Worm (Caenorhabditis elegans) whole organism, L4 larva: ENCODE data around the gene C55A6.1.

Experiments used
- D1046.2 ChIP-seq: fragments of 200-800 bp; sonication (Bioruptor generic); IDR thresholded peaks from 2 replicates; pipeline ENCODE4 v1.3.6; 2022; ENCODE audit warnings: missing genetic modification characterization, missing compliant biosample characterization
- F26F4.8 ChIP-seq: fragments of 200-800 bp; sonication (Bioruptor generic); conservative IDR thresholded peaks from 2 replicates; pipeline ENCODE4 v1.3.6; 2022; ENCODE audit warnings: missing genetic modification characterization, missing compliant biosample characterization
- Y75B8A.6 ChIP-seq: fragments of 200-800 bp; sonication (Bioruptor generic); IDR thresholded peaks from 2 replicates; pipeline ENCODE4 v1.3.6; 2022; ENCODE audit warnings: missing genetic modification reagents, missing genetic modification characterization, missing compliant biosample characterization
- aha-1 ChIP-seq: fragments of 150-350 bp; peaks from one replicate; lab custom pipeline; 2014; ENCODE audit warnings: missing biosample characterization, missing genetic modification characterization
- ama-1 ChIP-seq: fragments of 150-350 bp; optimal IDR thresholded peaks from 2 replicates; lab custom pipeline; 2014; ENCODE audit warnings: inconsistent platforms, mixed read lengths
- arid-1 ChIP-seq: fragments of 200-800 bp; sonication (Bioruptor generic); conservative IDR thresholded peaks from 2 replicates; pipeline ENCODE4 v1.3.6; 2022; ENCODE audit warnings: missing genetic modification reagents, missing genetic modification characterization, missing compliant biosample characterization
- attf-4 ChIP-seq: sonication (generic microtip); optimal IDR thresholded peaks from 3 replicates; lab custom pipeline; 2017; ENCODE audit warnings: missing biosample characterization, missing genetic modification characterization
- ceh-32 ChIP-seq: sonication (generic microtip); optimal IDR thresholded peaks from 2 replicates; lab custom pipeline; 2016; ENCODE audit warnings: mild to moderate bottlenecking, missing genetic modification characterization, missing compliant biosample characterization; ENCODE audit not compliant: poor library complexity
- ceh-44 ChIP-seq: fragments of 200-800 bp; sonication (Bioruptor generic); IDR thresholded peaks from 2 replicates; pipeline ENCODE4 v1.3.6; 2022; ENCODE audit warnings: missing genetic modification reagents, missing genetic modification characterization, missing compliant biosample characterization
- cey-2 ChIP-seq: sonication (generic microtip); optimal IDR thresholded peaks from 3 replicates; lab custom pipeline; 2017; ENCODE audit warnings: missing genetic modification characterization, mild to moderate bottlenecking, missing compliant biosample characterization, antibody characterized with exemption, borderline replicate concordance; ENCODE audit not compliant: insufficient read depth
- daf-16 ChIP-seq, 3 experiments: sonication (generic microtip); optimal IDR thresholded peaks; 2 replicates each; lab custom pipeline; 2016 to 2017; ENCODE audit warnings: missing genetic modification characterization in 3 of 3, missing genetic modification reagents in 3 of 3, mild to moderate bottlenecking in 2 of 3, missing compliant biosample characterization in 2 of 3, missing biosample characterization in 1 of 3, moderate library complexity in 1 of 3
- daf-8 ChIP-seq: fragments of 200-800 bp; sonication (Bioruptor generic); IDR thresholded peaks from 2 replicates; pipeline ENCODE4 v1.3.6; 2022; ENCODE audit warnings: missing genetic modification characterization, missing compliant biosample characterization
- dve-1 ChIP-seq: sonication (generic microtip); optimal IDR thresholded peaks from 2 replicates; lab custom pipeline; 2017; ENCODE audit warnings: antibody characterized with exemption, mild to moderate bottlenecking, missing genetic modification characterization, missing compliant biosample characterization; ENCODE audit not compliant: insufficient read depth
- hif-1 ChIP-seq, 2 experiments: sonication (generic microtip); optimal IDR thresholded peaks; 2 replicates each; lab custom pipeline; 2016 to 2017; ENCODE audit warnings: missing compliant biosample characterization in 2 of 2, missing genetic modification characterization in 2 of 2, missing genetic modification reagents in 2 of 2, missing genotype in 2 of 2, mild to moderate bottlenecking in 1 of 2
- hlh-11 ChIP-seq: fragments of 200-800 bp; sonication (Bioruptor generic); optimal IDR thresholded peaks from 2 replicates; lab custom pipeline; 2018; ENCODE audit warnings: mild to moderate bottlenecking, missing genetic modification characterization, missing compliant biosample characterization
- hlh-30 ChIP-seq: sonication (generic microtip); optimal IDR thresholded peaks from 2 replicates; lab custom pipeline; 2017; ENCODE audit warnings: antibody characterized with exemption, mild to moderate bottlenecking, missing genetic modification characterization, missing compliant biosample characterization; ENCODE audit not compliant: insufficient read depth
- hmg-1.1 ChIP-seq: fragments of 200-800 bp; sonication (Bioruptor generic); IDR thresholded peaks from 2 replicates; pipeline ENCODE4 v1.3.6; 2022; ENCODE audit warnings: missing genetic modification reagents, missing genetic modification characterization, missing compliant biosample characterization
- lim-7 ChIP-seq: fragments of 200-800 bp; sonication (Bioruptor generic); IDR thresholded peaks from 2 replicates; pipeline ENCODE4 v1.3.6; 2022; ENCODE audit warnings: missing genetic modification characterization, missing compliant biosample characterization
- lin-29 ChIP-seq: fragments of 200-800 bp; sonication (Bioruptor generic); IDR thresholded peaks from 2 replicates; pipeline ENCODE4 v1.3.6; 2022; ENCODE audit warnings: missing genetic modification reagents, missing genetic modification characterization, missing compliant biosample characterization
- lin-38 ChIP-seq: fragments of 200-800 bp; sonication (Bioruptor generic); IDR thresholded peaks from 2 replicates; pipeline ENCODE4 v1.3.6; 2022; ENCODE audit warnings: missing genetic modification reagents, missing genetic modification characterization, missing compliant biosample characterization
- lin-39 ChIP-seq: fragments of 150-350 bp; optimal IDR thresholded peaks from 2 replicates; lab custom pipeline; 2014; ENCODE audit warnings: missing biosample characterization, missing genetic modification reagents, missing genetic modification characterization
- lsy-2 ChIP-seq, 2 experiments: fragments of 150-350 bp in 1 of 2; sonication (generic microtip) in 1 of 2; optimal IDR thresholded peaks; 2 replicates each; lab custom pipeline; 2014 to 2017; ENCODE audit warnings: missing biosample characterization in 2 of 2, missing genetic modification characterization in 2 of 2
- madf-5 ChIP-seq, 2 experiments: fragments of 200-800 bp; sonication (Bioruptor generic); IDR thresholded peaks; 2 replicates each; pipeline ENCODE4 v1.3.6; 2022; ENCODE audit warnings: missing compliant biosample characterization in 2 of 2, missing genetic modification characterization in 2 of 2
- mdl-1 ChIP-seq, 2 experiments: fragments of 150-350 bp in 1 of 2; sonication (generic microtip) in 1 of 2; optimal IDR thresholded peaks; 2 replicates each; lab custom pipeline; 2014 to 2017; ENCODE audit warnings: missing biosample characterization in 2 of 2, missing genetic modification characterization in 2 of 2
- mdt-29 ChIP-seq: fragments of 200-800 bp; sonication (Bioruptor generic); IDR thresholded peaks from 2 replicates; pipeline ENCODE4 v1.3.6; 2022; ENCODE audit warnings: missing genetic modification reagents, missing genetic modification characterization, missing compliant biosample characterization
- mep-1 ChIP-seq: fragments of 150-350 bp; sonication (generic microtip); optimal IDR thresholded peaks from 3 replicates; lab custom pipeline; 2014; ENCODE audit warnings: missing biosample characterization, missing genetic modification characterization
- mes-2 ChIP-seq: sonication (generic microtip); optimal IDR thresholded peaks from 2 replicates; lab custom pipeline; 2016; ENCODE audit warnings: missing genotype, mild to moderate bottlenecking, missing genetic modification characterization, missing compliant biosample characterization; ENCODE audit not compliant: poor library complexity, severe bottlenecking
- mxl-3 ChIP-seq: fragments of 200-800 bp; sonication (Bioruptor generic); optimal IDR thresholded peaks from 2 replicates; lab custom pipeline; 2018; ENCODE audit warnings: mild to moderate bottlenecking, missing genetic modification characterization, missing compliant biosample characterization
- nhr-102 ChIP-seq: sonication (generic microtip); optimal IDR thresholded peaks from 2 replicates; lab custom pipeline; 2016; ENCODE audit warnings: mild to moderate bottlenecking, missing genetic modification characterization, moderate library complexity, missing compliant biosample characterization
- nhr-111 ChIP-seq: fragments of 200-800 bp; sonication (Bioruptor generic); optimal IDR thresholded peaks from 2 replicates; lab custom pipeline; 2018; ENCODE audit warnings: mild to moderate bottlenecking, missing genetic modification characterization, missing compliant biosample characterization
- nhr-28 ChIP-seq: fragments of 150-350 bp; optimal IDR thresholded peaks from 2 replicates; lab custom pipeline; 2014; ENCODE audit warnings: missing biosample characterization, missing genetic modification characterization
- nhr-6 ChIP-seq: fragments of 150-350 bp; optimal IDR thresholded peaks from 2 replicates; lab custom pipeline; 2014; ENCODE audit warnings: missing biosample characterization, missing genetic modification characterization
- nhr-77 ChIP-seq: fragments of 150-350 bp; optimal IDR thresholded peaks from 2 replicates; lab custom pipeline; 2014; ENCODE audit warnings: missing biosample characterization, missing genetic modification characterization
- pha-4 ChIP-seq, 2 experiments: fragments of 150-350 bp in 1 of 2; fragments of 200-800 bp in 1 of 2; sonication (Bioruptor generic) in 1 of 2; IDR thresholded peaks in 1 of 2; optimal IDR thresholded peaks in 1 of 2; 2 replicates each; pipeline versions ENCODE4 v1.3.6 to Lab custom; 2014 to 2022; ENCODE audit warnings: missing genetic modification characterization in 2 of 2, missing genetic modification reagents in 2 of 2, missing biosample characterization in 1 of 2, missing compliant biosample characterization in 1 of 2
- pqm-1 ChIP-seq: sonication (generic microtip); optimal IDR thresholded peaks from 2 replicates; lab custom pipeline; 2017; ENCODE audit warnings: missing biosample characterization, missing genetic modification characterization
- rbr-2 ChIP-seq: sonication (generic microtip); optimal IDR thresholded peaks from 2 replicates; lab custom pipeline; 2016; ENCODE audit warnings: missing genotype, missing genetic modification characterization, missing compliant biosample characterization
- skn-1 ChIP-seq: fragments of 150-350 bp; optimal IDR thresholded peaks from 2 replicates; lab custom pipeline; 2014; ENCODE audit warnings: missing biosample characterization, missing genetic modification characterization
- snpc-4 ChIP-seq: fragments of 150-350 bp; optimal IDR thresholded peaks from 2 replicates; lab custom pipeline; 2014; ENCODE audit warnings: missing biosample characterization, missing genetic modification characterization
- spr-3 ChIP-seq: fragments of 200-800 bp; sonication (Bioruptor generic); optimal IDR thresholded peaks from 2 replicates; lab custom pipeline; 2018; ENCODE audit warnings: mild to moderate bottlenecking, missing genetic modification characterization, missing compliant biosample characterization
- tra-1 ChIP-seq: fragments of 200-800 bp; sonication (Bioruptor generic); IDR thresholded peaks from 2 replicates; pipeline ENCODE4 v1.3.6; 2022; ENCODE audit warnings: missing genetic modification reagents, missing genetic modification characterization, missing compliant biosample characterization
- unc-62 ChIP-seq, 3 experiments: fragments of 150-350 bp in 1 of 3; sonication (generic microtip); optimal IDR thresholded peaks in 2 of 3; peaks in 1 of 3; 1 replicate in 1 of 3; 2 replicates in 2 of 3; lab custom pipeline; 2014 to 2017; ENCODE audit warnings: missing biosample characterization in 3 of 3, missing genetic modification characterization in 3 of 3, missing genetic modification reagents in 3 of 3, missing genotype in 1 of 3
- zip-2 ChIP-seq: fragments of 150-350 bp; optimal IDR thresholded peaks from 2 replicates; lab custom pipeline; 2014; ENCODE audit warnings: missing biosample characterization, missing genetic modification characterization

C55A6.1 gene

ce11 chrV:11534495-11535189, 29.9 kb upstream of the C55A6.1 start (continued):
- TF ChIP-seq cey-2 (peak; percentile 78), nhr-111 (GFP tag; lab: Kevin White, UChicago) (no peak), hlh-30 (tag; lab: Kevin White, UChicago) (peak; percentile 85), Y75B8A.6 (GFP tag; lab: Robert Waterston, UW) (no peak), nhr-77 (peak; percentile 84), F26F4.8 (GFP tag; lab: Robert Waterston, UW) (no peak)
- TF ChIP-seq, all 104 proteins: peak for 20

- TF ChIP-seq nhr-102 (no peak), pha-4 (GFP tag; IDR thresholded peaks at IDR 0.05; lab: Robert Waterston, UW) (0 out of 2 replicates have a peak, but pooled peaks have one; percentile 39), pha-4 (tag; optimal IDR thresholded peaks at IDR 0.05; lab: Kevin White, UChicago) (no peak), zip-2 (tag; lab: Kevin White, UChicago) (no peak), madf-5 (GFP tag; IDR thresholded peaks at IDR 0.05; lab: Robert Waterston, UW) (no peak), dve-1 (tag; lab: Kevin White, UChicago) (no peak), tra-1 (GFP tag; lab: Robert Waterston, UW) (no peak), attf-4 (no peak), mep-1 (tag; lab: Kevin White, UChicago) (no peak), ceh-32 (no peak), lin-39 (no peak), snpc-4 (tag; lab: Kevin White, UChicago) (no peak), aha-1 (peak; percentile 93), daf-8 (no peak), lin-38 (GFP tag; lab: Robert Waterston, UW) (no peak), unc-62 (GFP tag; optimal IDR thresholded peaks at IDR 0.05 in 1 of 2; lab: Kevin White, UChicago) (peak in 1 of 2 experiments; percentile 93), unc-62 (tag; optimal IDR thresholded peaks at IDR 0.05; lab: Kevin White, UChicago) (no peak), pqm-1 (tag; lab: Kevin White, UChicago) (no peak), daf-16 (GFP tag; optimal IDR thresholded peaks at IDR 0.05; lab: Kevin White, UChicago) (peak in 1 of 2 experiments; percentile 29), daf-16 (tag; optimal IDR thresholded peaks at IDR 0.05; lab: Kevin White, UChicago) (no peak), ceh-44 (GFP tag; lab: Robert Waterston, UW) (no peak), skn-1 (tag; lab: Kevin White, UChicago) (no peak), spr-3 (GFP tag; lab: Kevin White, UChicago) (no peak), D1046.2 (GFP tag; lab: Robert Waterston, UW) (0 out of 2 replicates have a peak, but pooled peaks have one; percentile 51)
Observed at ce11 chrV:11533365-11533949, 28.7 kb upstream of the C55A6.1 start.

- TF ChIP-seq hlh-30 (tag; lab: Kevin White, UChicago) (peak; percentile 36), nhr-6 (tag; lab: Kevin White, UChicago) (no peak), hmg-1.1 (GFP tag; lab: Robert Waterston, UW) (peak; percentile 34; the same call in 1 of the 2 replicates), hlh-11 (tag; lab: Kevin White, UChicago) (peak; percentile 74), nhr-28 (tag; lab: Kevin White, UChicago) (peak; percentile 58), lin-38 (GFP tag; lab: Robert Waterston, UW) (0 out of 2 replicates have a peak, but pooled peaks have one; percentile 16), mep-1 (tag; lab: Kevin White, UChicago) (peak; percentile 25), madf-5 (GFP tag; IDR thresholded peaks at IDR 0.05; lab: Robert Waterston, UW) (peak; percentile 57 to 69; a peak in 3 of 4 replicates), F26F4.8 (GFP tag; lab: Robert Waterston, UW) (no peak), mdt-29 (GFP tag; lab: Robert Waterston, UW) (peak; percentile 31; the same call in 1 of the 2 replicates), daf-16 (GFP tag; optimal IDR thresholded peaks at IDR 0.05; lab: Kevin White, UChicago) (no peak), daf-16 (tag; optimal IDR thresholded peaks at IDR 0.05; lab: Kevin White, UChicago) (no peak), lsy-2 (tag; optimal IDR thresholded peaks at IDR 0.05; lab: Kevin White, UChicago) (no peak), mxl-3 (GFP tag; lab: Kevin White, UChicago) (peak; percentile 62), mes-2 (tag; lab: Kevin White, UChicago) (peak; percentile 33), arid-1 (GFP tag; lab: Robert Waterston, UW) (0 out of 2 replicates have a peak, but pooled peaks have one; percentile 18), rbr-2 (tag; lab: Kevin White, UChicago) (peak; percentile 18), snpc-4 (tag; lab: Kevin White, UChicago) (no peak), tra-1 (GFP tag; lab: Robert Waterston, UW) (no peak), lim-7 (GFP tag; lab: Robert Waterston, UW) (peak; percentile 42; the same call in 1 of the 2 replicates), ama-1 (peak; percentile 64), hif-1 (tag; optimal IDR thresholded peaks at IDR 0.05; lab: Kevin White, UChicago) (no peak), mdl-1 (tag; optimal IDR thresholded peaks at IDR 0.05; lab: Kevin White, UChicago) (peak in 1 of 2 experiments; percentile 70), Y75B8A.6 (GFP tag; lab: Robert Waterston, UW) (0 out of 2 replicates have a peak, but pooled peaks have one; percentile 35), lin-29 (GFP tag; lab: Robert Waterston, UW) (0 out of 2 replicates have a peak, but pooled peaks have one; percentile 25)
Observed at ce11 chrV:11532964-11533363, 28.2 kb upstream of the C55A6.1 start.
